Worm (Caenorhabditis elegans) whole organism, L3 larva: ENCODE data around the gene dmsr-14.

ENCODE experiments used
- R02D3.7 ChIP-seq: fragments of 150-350 bp; optimal IDR thresholded peaks from 2 replicates; lab custom pipeline; 2014; ENCODE audit warnings: missing biosample characterization, missing genetic modification characterization
- ZK546.5 ChIP-seq: sonication (generic microtip); optimal IDR thresholded peaks from 2 replicates; lab custom pipeline; 2017; ENCODE audit warnings: missing biosample characterization, missing genetic modification characterization
- ama-1 ChIP-seq: fragments of 150-350 bp; optimal IDR thresholded peaks from 2 replicates; lab custom pipeline; 2018
- ceh-16 ChIP-seq: sonication (generic microtip); optimal IDR thresholded peaks from 2 replicates; lab custom pipeline; 2017; ENCODE audit warnings: missing biosample characterization, missing genetic modification characterization
- ceh-82 ChIP-seq: fragments of 150-350 bp; optimal IDR thresholded peaks from 2 replicates; lab custom pipeline; 2014; ENCODE audit warnings: missing biosample characterization, missing genetic modification characterization
- ceh-9 ChIP-seq: sonication (generic microtip); optimal IDR thresholded peaks from 2 replicates; lab custom pipeline; 2018; ENCODE audit warnings: missing biosample characterization, missing genetic modification characterization
- daf-12 ChIP-seq: fragments of 150-350 bp; optimal IDR thresholded peaks from 2 replicates; lab custom pipeline; 2014; ENCODE audit warnings: missing biosample characterization, missing genetic modification reagents, missing genetic modification characterization
- egl-27 ChIP-seq: sonication (generic microtip); optimal IDR thresholded peaks from 4 replicates; lab custom pipeline; 2017; ENCODE audit warnings: missing biosample characterization, missing genetic modification reagents, missing genetic modification characterization
- egl-5 ChIP-seq: fragments of 150-350 bp; optimal IDR thresholded peaks from 2 replicates; lab custom pipeline; 2017; ENCODE audit warnings: missing biosample characterization, missing genetic modification reagents, missing genetic modification characterization, inconsistent platforms
- elt-1 ChIP-seq: fragments of 150-350 bp; optimal IDR thresholded peaks from 2 replicates; lab custom pipeline; 2014; ENCODE audit warnings: missing biosample characterization, missing genetic modification characterization
- eor-1 ChIP-seq, 2 experiments: fragments of 150-350 bp; optimal IDR thresholded peaks; 2 replicates each; lab custom pipeline; 2014 to 2018; ENCODE audit warnings: missing biosample characterization in 2 of 2, missing genetic modification characterization in 2 of 2
- fkh-10 ChIP-seq: sonication (generic microtip); optimal IDR thresholded peaks from 2 replicates; lab custom pipeline; 2017; ENCODE audit warnings: missing biosample characterization, missing genetic modification reagents, missing genetic modification characterization
- fkh-2 ChIP-seq: fragments of 150-350 bp; optimal IDR thresholded peaks from 2 replicates; lab custom pipeline; 2014; ENCODE audit warnings: missing biosample characterization, missing genetic modification reagents, missing genetic modification characterization
- hmg-11 ChIP-seq: sonication (generic microtip); optimal IDR thresholded peaks from 2 replicates; lab custom pipeline; 2016; ENCODE audit warnings: missing genetic modification characterization, missing compliant biosample characterization
- jun-1 ChIP-seq: fragments of 150-350 bp; optimal IDR thresholded peaks from 2 replicates; lab custom pipeline; 2014; ENCODE audit warnings: missing biosample characterization, missing genetic modification reagents, missing genetic modification characterization
- lin-15B ChIP-seq: fragments of 150-350 bp; optimal IDR thresholded peaks from 2 replicates; lab custom pipeline; 2014; ENCODE audit warnings: missing biosample characterization, missing genetic modification characterization
- lin-39 ChIP-seq: fragments of 150-350 bp; optimal IDR thresholded peaks from 2 replicates; lab custom pipeline; 2018; ENCODE audit warnings: missing biosample characterization, missing genetic modification reagents, missing genetic modification characterization
- lsy-12 ChIP-seq: sonication (generic microtip); optimal IDR thresholded peaks from 2 replicates; lab custom pipeline; 2016; ENCODE audit warnings: mild to moderate bottlenecking, missing genetic modification characterization, missing compliant biosample characterization
- mdl-1 ChIP-seq: fragments of 150-350 bp; optimal IDR thresholded peaks from 2 replicates; lab custom pipeline; 2014; ENCODE audit warnings: missing biosample characterization, missing genetic modification characterization
- mml-1 ChIP-seq: fragments of 150-350 bp; sonication (generic microtip); optimal IDR thresholded peaks from 3 replicates; lab custom pipeline; 2014; ENCODE audit warnings: missing biosample characterization, missing genetic modification characterization
- nfya-1 ChIP-seq: sonication (generic microtip); optimal IDR thresholded peaks from 2 replicates; lab custom pipeline; 2017; ENCODE audit warnings: missing genetic modification characterization, mild to moderate bottlenecking, missing compliant biosample characterization, antibody characterized with exemption, moderate library complexity; ENCODE audit not compliant: insufficient read depth
- nhr-12 ChIP-seq: fragments of 150-350 bp; optimal IDR thresholded peaks from 2 replicates; lab custom pipeline; 2014; ENCODE audit warnings: missing biosample characterization, missing genetic modification characterization
- nhr-23 ChIP-seq: fragments of 150-350 bp; optimal IDR thresholded peaks from 2 replicates; lab custom pipeline; 2014; ENCODE audit warnings: missing biosample characterization, missing genetic modification reagents, missing genetic modification characterization
- nhr-237 ChIP-seq: fragments of 150-350 bp; optimal IDR thresholded peaks from 2 replicates; lab custom pipeline; 2014; ENCODE audit warnings: missing biosample characterization, missing genetic modification characterization
- nhr-25 ChIP-seq: sonication (generic microtip); optimal IDR thresholded peaks from 2 replicates; lab custom pipeline; 2017; ENCODE audit warnings: missing biosample characterization, missing genetic modification characterization
- nhr-28 ChIP-seq: fragments of 150-350 bp; optimal IDR thresholded peaks from 2 replicates; lab custom pipeline; 2014; ENCODE audit warnings: missing biosample characterization, missing genetic modification characterization
- nhr-43 ChIP-seq: sonication (generic microtip); optimal IDR thresholded peaks from 2 replicates; lab custom pipeline; 2016; ENCODE audit warnings: mild to moderate bottlenecking, missing genetic modification characterization, missing compliant biosample characterization; ENCODE audit not compliant: poor library complexity, severe bottlenecking
- nhr-76 ChIP-seq: fragments of 150-350 bp; sonication (generic microtip); optimal IDR thresholded peaks from 5 replicates; lab custom pipeline; 2014; ENCODE audit warnings: missing biosample characterization, missing genetic modification characterization
- pha-4 ChIP-seq: fragments of 150-350 bp; optimal IDR thresholded peaks from 2 replicates; lab custom pipeline; 2014; ENCODE audit warnings: missing biosample characterization, missing genetic modification reagents, missing genetic modification characterization
- pqm-1 ChIP-seq: fragments of 150-350 bp; optimal IDR thresholded peaks from 2 replicates; lab custom pipeline; 2017; ENCODE audit warnings: missing biosample characterization, missing genetic modification characterization, inconsistent platforms
- snpc-4 ChIP-seq: fragments of 150-350 bp; optimal IDR thresholded peaks from 2 replicates; lab custom pipeline; 2014; ENCODE audit warnings: missing biosample characterization, missing genetic modification characterization
- tbx-2 ChIP-seq: sonication (generic microtip); optimal IDR thresholded peaks from 2 replicates; lab custom pipeline; 2016; ENCODE audit warnings: mild to moderate bottlenecking, missing genetic modification characterization, missing compliant biosample characterization
- unc-39 ChIP-seq: sonication (generic microtip); optimal IDR thresholded peaks from 4 replicates; lab custom pipeline; 2017; ENCODE audit warnings: missing biosample characterization, missing genetic modification characterization
- ztf-11 ChIP-seq: fragments of 150-350 bp; optimal IDR thresholded peaks from 2 replicates; lab custom pipeline; 2014; ENCODE audit warnings: missing biosample characterization, missing genetic modification characterization

The dmsr-14 gene

DNA sequence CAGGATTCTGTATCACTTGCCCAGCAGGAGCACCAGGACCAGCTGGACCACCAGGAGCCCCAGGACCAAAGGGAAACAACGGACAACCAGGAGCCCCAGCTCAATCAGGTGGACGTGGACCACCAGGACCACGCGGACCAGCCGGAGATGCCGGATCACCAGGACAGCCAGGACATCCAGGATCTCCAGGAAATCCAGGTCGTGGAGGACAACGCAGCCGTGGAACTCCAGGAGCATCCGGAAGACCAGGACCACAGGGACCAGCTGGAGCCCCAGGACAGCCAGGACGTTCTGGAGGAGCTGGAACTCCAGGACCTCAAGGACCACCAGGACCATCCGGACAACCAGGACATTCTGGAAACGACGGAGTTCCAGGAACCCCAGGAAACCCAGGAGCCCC, 19.0 kb upstream of the dmsr-14 start:
- TF ChIP-seq lin-15B (tag; lab: Kevin White, UChicago) = no peak

DNA sequence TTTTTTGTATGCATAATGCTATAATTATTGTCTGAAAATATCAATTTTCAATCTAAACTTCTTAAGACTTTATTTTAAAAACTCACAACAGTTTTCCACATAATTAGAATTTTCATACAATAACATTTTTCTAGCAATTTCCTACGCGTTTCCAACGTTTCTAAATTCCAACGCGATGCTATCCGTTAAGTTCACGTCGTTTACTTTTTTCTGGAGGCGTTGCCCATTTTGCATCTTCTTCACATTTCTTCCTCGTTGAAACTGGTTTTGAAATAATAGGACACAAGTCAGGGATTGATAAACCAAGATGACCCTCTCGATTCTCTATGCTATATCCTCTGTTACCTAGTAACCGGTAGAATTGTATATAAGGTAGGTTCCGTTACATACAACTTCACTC, 18.2 kb upstream of the dmsr-14 start, which contains the start of the genes T15B7.14 and col-143:
TSS of gene T15B7.14 (minus strand) at position 101 of the 400 bp plus-strand sequence.
TSS of gene col-143 (plus strand) at position 394 of the 400 bp plus-strand sequence.
- TF ChIP-seq egl-27 (tag; lab: Kevin White, UChicago) = no peak
- TF ChIP-seq hmg-11 (tag; lab: Kevin White, UChicago) = no peak
- TF ChIP-seq ama-1 (lab: Kevin White, UChicago) = no peak
- TF ChIP-seq mml-1 (tag; lab: Kevin White, UChicago) = no peak
- TF ChIP-seq lsy-12 (tag; lab: Kevin White, UChicago) = no peak
- no peak for TF ChIP-seq nhr-237 (tag; lab: Kevin White, UChicago)
- TF ChIP-seq pha-4 = no peak
- no peak for TF ChIP-seq nhr-25
- TF ChIP-seq ceh-9 (tag; lab: Kevin White, UChicago) = no peak
- no peak for TF ChIP-seq ZK546.5 (tag; lab: Kevin White, UChicago)
- no peak for TF ChIP-seq nhr-28 (tag; lab: Kevin White, UChicago)
- TF ChIP-seq daf-12 (tag; lab: Kevin White, UChicago) = no peak
- TF ChIP-seq ztf-11 = no peak
- no peak for TF ChIP-seq nhr-23 (tag; lab: Kevin White, UChicago)
- no peak for TF ChIP-seq nhr-12 (tag; lab: Kevin White, UChicago)

DNA sequence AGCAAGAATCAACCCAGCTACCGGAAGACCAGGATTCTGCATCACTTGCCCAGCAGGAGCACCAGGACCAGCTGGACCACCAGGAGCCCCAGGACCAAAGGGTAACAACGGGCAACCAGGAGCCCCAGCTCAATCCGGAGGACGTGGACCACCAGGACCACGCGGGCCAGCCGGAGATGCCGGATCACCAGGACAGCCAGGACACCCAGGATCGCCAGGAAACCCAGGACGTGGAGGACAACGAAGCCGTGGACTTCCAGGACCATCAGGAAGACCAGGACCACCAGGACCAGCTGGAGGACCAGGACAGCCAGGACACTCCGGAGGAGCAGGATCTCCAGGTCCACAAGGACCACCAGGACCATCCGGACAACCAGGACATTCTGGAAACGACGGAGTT, 14.5 kb upstream of the dmsr-14 start:
- TF ChIP-seq nfya-1 = no peak
- TF ChIP-seq snpc-4 = no peak
- no peak for TF ChIP-seq fkh-2 (tag; lab: Kevin White, UChicago)
- no peak for TF ChIP-seq jun-1 (tag; lab: Kevin White, UChicago)
- no peak for TF ChIP-seq egl-27 (tag; lab: Kevin White, UChicago)
- TF ChIP-seq unc-39 (tag; lab: Kevin White, UChicago) = no peak
- no peak for TF ChIP-seq nhr-237 (tag; lab: Kevin White, UChicago)
- no peak for TF ChIP-seq nhr-23 (tag; lab: Kevin White, UChicago)

DNA sequence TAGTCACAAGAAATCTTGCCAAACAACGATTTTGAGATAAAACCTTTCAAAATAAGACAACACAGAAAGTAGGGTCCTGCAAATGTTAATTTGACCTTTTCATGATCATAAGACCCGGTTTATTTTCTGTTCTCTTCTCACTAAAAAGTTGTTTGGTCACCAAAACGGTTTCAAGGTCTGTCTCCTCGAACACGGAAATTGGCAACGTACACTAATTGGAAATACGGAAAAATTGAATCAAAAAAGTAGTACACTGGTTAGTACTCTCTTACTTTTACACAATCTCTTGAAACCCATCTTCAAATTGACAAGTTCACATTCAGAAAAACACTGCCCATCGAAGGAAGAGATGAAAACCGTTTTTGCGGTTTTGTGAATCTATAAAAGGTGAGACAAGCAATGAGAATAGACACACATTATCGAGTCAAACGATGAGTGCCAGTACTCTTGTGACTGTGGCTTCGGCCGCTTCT, 13.7 kb upstream of the dmsr-14 start, which contains the start of gene col-142:
TSS of gene col-142 (plus strand) at position 423 of the 473 bp plus-strand sequence.
- TF ChIP-seq nhr-76 (tag; lab: Kevin White, UChicago) = no peak
- no peak for TF ChIP-seq nhr-43
- TF ChIP-seq nhr-23 (tag; lab: Kevin White, UChicago) = peak; percentile 54

DNA sequence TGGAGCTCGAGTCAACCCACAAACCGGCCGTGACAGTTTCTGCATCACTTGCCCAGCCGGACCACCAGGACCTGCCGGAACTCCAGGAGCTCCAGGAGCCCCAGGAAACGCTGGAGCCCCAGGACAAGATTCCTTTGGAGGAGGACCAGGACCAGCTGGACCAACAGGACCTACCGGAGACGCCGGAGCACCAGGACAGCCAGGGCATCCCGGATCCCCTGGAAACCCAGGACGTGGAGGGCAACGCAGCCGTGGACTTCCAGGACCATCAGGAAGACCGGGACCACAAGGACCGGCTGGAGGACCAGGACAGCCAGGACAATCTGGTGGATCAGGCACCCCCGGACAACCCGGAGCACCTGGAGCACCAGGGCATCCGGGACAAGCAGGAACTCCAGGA, 13.0 kb upstream of the dmsr-14 start:
- TF ChIP-seq ceh-16 (tag; lab: Kevin White, UChicago) (no peak), ZK546.5 (tag; lab: Kevin White, UChicago) (no peak), lin-39 (tag; lab: Kevin White, UChicago) (no peak), nhr-43 (no peak), unc-39 (tag; lab: Kevin White, UChicago) (no peak), ceh-82 (no peak), nhr-12 (tag; lab: Kevin White, UChicago) (no peak), ztf-11 (no peak), elt-1 (tag; lab: Kevin White, UChicago) (no peak), nhr-23 (tag; lab: Kevin White, UChicago) (no peak), pqm-1 (tag; lab: Kevin White, UChicago) (no peak), R02D3.7 (tag; lab: Kevin White, UChicago) (no peak), ceh-9 (tag; lab: Kevin White, UChicago) (no peak), mdl-1 (no peak), daf-12 (tag; lab: Kevin White, UChicago) (no peak), eor-1 (tag; optimal IDR thresholded peaks at IDR 0.05; lab: Kevin White, UChicago) (no peak), tbx-2 (tag; lab: Kevin White, UChicago) (no peak), jun-1 (tag; lab: Kevin White, UChicago) (no peak), egl-5 (no peak), fkh-10 (GFP tag; lab: Kevin White, UChicago) (no peak)
